Worm (Caenorhabditis elegans) whole organism, L4/young adult: ENCODE results near the gene Y46H3D.8.

ENCODE experiments used
- dao-5 ChIP-seq: sonication (generic microtip); optimal IDR thresholded peaks from 2 replicates; lab custom pipeline; 2016; ENCODE audit warnings: missing genotype, missing genetic modification characterization, moderate library complexity, missing compliant biosample characterization
- him-1 ChIP-seq: sonication (generic microtip); optimal IDR thresholded peaks from 2 replicates; lab custom pipeline; 2016; ENCODE audit warnings: missing genotype, missing genetic modification reagents, missing genetic modification characterization, missing compliant biosample characterization

DNA sequence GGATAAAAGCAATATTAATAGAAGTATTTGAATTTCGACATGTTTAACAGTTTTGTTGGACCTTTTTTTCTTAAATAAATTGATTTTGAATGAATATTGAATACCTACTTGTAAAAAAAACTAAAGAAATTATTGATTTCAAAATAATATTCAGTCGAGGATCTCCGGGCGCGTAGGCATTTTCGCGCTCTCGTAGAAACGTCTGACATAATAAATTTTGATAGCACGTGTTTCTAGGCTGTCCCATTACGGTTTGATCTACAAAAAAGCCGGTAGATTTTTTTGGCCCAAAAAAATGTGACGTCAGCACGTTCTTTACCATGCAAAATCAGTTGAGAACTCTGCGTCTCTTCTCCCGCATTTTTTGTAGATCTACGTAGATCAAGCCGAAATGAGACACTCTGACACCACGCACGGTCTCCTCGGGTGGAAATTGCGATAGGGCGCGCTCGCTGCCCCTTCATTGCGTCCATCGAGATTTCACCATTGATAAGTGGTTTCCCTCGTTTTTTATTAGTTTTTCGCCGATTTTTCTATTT, 36.4 kb downstream of the Y46H3D.8 start:
- TF ChIP-seq him-1 (tag; lab: Kevin White, UChicago) (no peak), dao-5 (tag; lab: Kevin White, UChicago) (no peak)
